Worm (Caenorhabditis elegans) whole organism, young adult: ENCODE data around the gene oac-30.

Experiments used
- B0035.1 ChIP-seq: sonication (generic microtip); optimal IDR thresholded peaks from 2 replicates; lab custom pipeline; 2016; ENCODE audit warnings: missing genetic modification characterization, mild to moderate bottlenecking, missing compliant biosample characterization, missing genotype, missing genetic modification reagents
- F23B12.7 ChIP-seq: sonication (generic microtip); optimal IDR thresholded peaks from 2 replicates; lab custom pipeline; 2017; ENCODE audit warnings: missing genetic modification characterization, mild to moderate bottlenecking, missing compliant biosample characterization, antibody characterized with exemption, moderate library complexity; ENCODE audit not compliant: insufficient read depth
- F37B4.10 ChIP-seq: fragments of 200-800 bp; sonication (Bioruptor generic); IDR thresholded peaks from 2 replicates; pipeline ENCODE4 v1.3.6; 2022; ENCODE audit warnings: missing genetic modification characterization, missing compliant biosample characterization
- F57C9.4 ChIP-seq: sonication (generic microtip); optimal IDR thresholded peaks from 2 replicates; lab custom pipeline; 2017; ENCODE audit warnings: mild to moderate bottlenecking, missing genetic modification characterization, missing compliant biosample characterization
- K11D2.4 ChIP-seq: fragments of 200-800 bp; sonication (Bioruptor generic); IDR thresholded peaks from 2 replicates; pipeline ENCODE4 v1.3.6; 2022; ENCODE audit warnings: missing genetic modification reagents, missing genetic modification characterization, missing compliant biosample characterization
- T07F8.4 ChIP-seq: sonication (generic microtip); optimal IDR thresholded peaks from 2 replicates; lab custom pipeline; 2016; ENCODE audit warnings: mild to moderate bottlenecking, missing genetic modification characterization, moderate library complexity, missing compliant biosample characterization
- Y67H2A.10 ChIP-seq: fragments of 200-800 bp; sonication (Bioruptor generic); conservative IDR thresholded peaks from 2 replicates; pipeline ENCODE4 v1.3.6; 2022; ENCODE audit warnings: missing genetic modification reagents, missing genetic modification characterization, missing compliant biosample characterization
- ama-1 ChIP-seq, 3 experiments: fragments of 150-350 bp in 1 of 3; sonication (generic microtip) in 2 of 3; optimal IDR thresholded peaks; 2 replicates each; lab custom pipeline; 2014 to 2018; ENCODE audit warnings: missing biosample characterization in 2 of 3, missing genetic modification characterization in 2 of 3, missing genetic modification reagents in 2 of 3
- aptf-2 ChIP-seq: fragments of 200-800 bp; sonication (Bioruptor generic); conservative IDR thresholded peaks from 2 replicates; pipeline ENCODE4 v1.3.6; 2022; ENCODE audit warnings: missing genetic modification reagents, missing genetic modification characterization, missing compliant biosample characterization
- aptf-3 ChIP-seq: fragments of 200-800 bp; sonication (Bioruptor generic); IDR thresholded peaks from 2 replicates; pipeline ENCODE4 v1.3.6; 2022; ENCODE audit warnings: missing genetic modification characterization, missing compliant biosample characterization
- cebp-1 ChIP-seq, 2 experiments: fragments of 200-800 bp in 1 of 2; sonication (Bioruptor generic) in 1 of 2; sonication (generic microtip) in 1 of 2; IDR thresholded peaks in 1 of 2; optimal IDR thresholded peaks in 1 of 2; 2 replicates each; pipeline versions ENCODE4 v1.3.6 to Lab custom; 2017 to 2022; ENCODE audit warnings: missing compliant biosample characterization in 2 of 2, missing genetic modification characterization in 2 of 2, mild to moderate bottlenecking in 1 of 2, missing genetic modification reagents in 1 of 2, moderate library complexity in 1 of 2
- ceh-27 ChIP-seq: fragments of 200-800 bp; sonication (Bioruptor generic); optimal IDR thresholded peaks from 2 replicates; lab custom pipeline; 2018; ENCODE audit warnings: mild to moderate bottlenecking, missing genetic modification characterization, moderate library complexity, missing compliant biosample characterization
- ceh-91 ChIP-seq: fragments of 200-800 bp; sonication (Bioruptor generic); IDR thresholded peaks from 2 replicates; pipeline ENCODE4 v1.3.6; 2022; ENCODE audit warnings: missing genetic modification reagents, missing genetic modification characterization, missing compliant biosample characterization
- chd-7 ChIP-seq: sonication (generic microtip); optimal IDR thresholded peaks from 2 replicates; lab custom pipeline; 2016; ENCODE audit warnings: mild to moderate bottlenecking, missing genetic modification characterization, moderate library complexity, missing compliant biosample characterization
- dox-1 ChIP-seq: fragments of 200-800 bp; sonication (Bioruptor generic); IDR thresholded peaks from 2 replicates; pipeline ENCODE4 v1.3.6; 2022; ENCODE audit warnings: missing genetic modification reagents, missing genetic modification characterization, missing compliant biosample characterization
- egl-44 ChIP-seq: fragments of 200-800 bp; sonication (Bioruptor generic); IDR thresholded peaks from 2 replicates; pipeline ENCODE4 v1.3.6; 2022; ENCODE audit warnings: missing genetic modification reagents, missing genetic modification characterization, missing compliant biosample characterization
- ets-4 ChIP-seq: fragments of 200-800 bp; sonication (Bioruptor generic); optimal IDR thresholded peaks from 2 replicates; lab custom pipeline; 2018; ENCODE audit warnings: mild to moderate bottlenecking, missing genetic modification characterization, missing compliant biosample characterization
- gei-17 ChIP-seq: fragments of 200-800 bp; sonication (Bioruptor generic); optimal IDR thresholded peaks from 2 replicates; lab custom pipeline; 2018; ENCODE audit warnings: mild to moderate bottlenecking, missing genetic modification characterization, missing compliant biosample characterization
- him-1 ChIP-seq: sonication (generic microtip); optimal IDR thresholded peaks from 2 replicates; lab custom pipeline; 2016; ENCODE audit warnings: missing genotype, missing genetic modification reagents, missing genetic modification characterization, missing compliant biosample characterization
- hlh-26 ChIP-seq: fragments of 200-800 bp; sonication (Bioruptor generic); conservative IDR thresholded peaks from 2 replicates; pipeline ENCODE4 v1.3.6; 2022; ENCODE audit warnings: missing genetic modification reagents, missing genetic modification characterization, missing compliant biosample characterization
- hmg-1.2 ChIP-seq: fragments of 200-800 bp; sonication (Bioruptor generic); IDR thresholded peaks from 2 replicates; pipeline ENCODE4 v1.3.6; 2022; ENCODE audit warnings: missing genetic modification reagents, missing genetic modification characterization, missing compliant biosample characterization
- hmg-20 ChIP-seq: fragments of 200-800 bp; sonication (Bioruptor generic); IDR thresholded peaks from 2 replicates; pipeline ENCODE4 v1.3.6; 2022; ENCODE audit warnings: missing genetic modification reagents, missing genetic modification characterization, missing compliant biosample characterization
- lin-26 ChIP-seq: fragments of 200-800 bp; sonication (Bioruptor generic); IDR thresholded peaks from 2 replicates; pipeline ENCODE4 v1.3.6; 2022; ENCODE audit warnings: missing genetic modification reagents, missing genetic modification characterization, missing compliant biosample characterization
- lin-35 ChIP-seq, 3 experiments: fragments of 150-350 bp in 2 of 3; sonication (generic microtip) in 1 of 3; optimal IDR thresholded peaks; 2 replicates each; lab custom pipeline; 2014 to 2018; ENCODE audit warnings: missing biosample characterization in 3 of 3, missing genetic modification characterization in 3 of 3, missing genetic modification reagents in 3 of 3
- lin-54 ChIP-seq: fragments of 200-800 bp; sonication (Bioruptor generic); optimal IDR thresholded peaks from 2 replicates; lab custom pipeline; 2018; ENCODE audit warnings: mild to moderate bottlenecking, missing genetic modification characterization, missing compliant biosample characterization
- lsl-1 ChIP-seq: fragments of 200-800 bp; sonication (Bioruptor generic); optimal IDR thresholded peaks from 2 replicates; lab custom pipeline; 2018; ENCODE audit warnings: mild to moderate bottlenecking, missing genetic modification characterization, moderate library complexity, missing compliant biosample characterization
- madf-8 ChIP-seq: fragments of 200-800 bp; sonication (Bioruptor generic); conservative IDR thresholded peaks from 2 replicates; pipeline ENCODE4 v1.3.6; 2022; ENCODE audit warnings: missing genetic modification reagents, missing genetic modification characterization, missing compliant biosample characterization
- mcd-1 ChIP-seq: fragments of 200-800 bp; sonication (Bioruptor generic); IDR thresholded peaks from 2 replicates; pipeline ENCODE4 v1.3.6; 2022; ENCODE audit warnings: missing genetic modification reagents, missing genetic modification characterization, missing compliant biosample characterization
- mes-4 ChIP-seq: sonication (generic microtip); optimal IDR thresholded peaks from 2 replicates; lab custom pipeline; 2016; ENCODE audit warnings: missing genotype, missing genetic modification characterization, missing compliant biosample characterization
- nfya-1 ChIP-seq: sonication (generic microtip); optimal IDR thresholded peaks from 2 replicates; lab custom pipeline; 2017; ENCODE audit warnings: antibody characterized with exemption, missing compliant biosample characterization, missing genetic modification characterization, borderline replicate concordance; ENCODE audit not compliant: insufficient read depth
- pbrm-1 ChIP-seq: fragments of 200-800 bp; sonication (Bioruptor generic); IDR thresholded peaks from 2 replicates; pipeline ENCODE4 v1.3.6; 2022; ENCODE audit warnings: missing genetic modification reagents, missing genetic modification characterization, missing compliant biosample characterization
- sdz-38 ChIP-seq: sonication (generic microtip); optimal IDR thresholded peaks from 2 replicates; lab custom pipeline; 2016; ENCODE audit warnings: missing genotype, missing genetic modification characterization, missing compliant biosample characterization
- snpc-1.1 ChIP-seq: sonication (generic microtip); optimal IDR thresholded peaks from 2 replicates; lab custom pipeline; 2017; ENCODE audit warnings: missing genetic modification characterization, mild to moderate bottlenecking, missing compliant biosample characterization, antibody characterized with exemption, moderate library complexity, missing genotype, missing genetic modification reagents; ENCODE audit not compliant: insufficient read depth
- tbx-9 ChIP-seq: sonication (generic microtip); optimal IDR thresholded peaks from 2 replicates; lab custom pipeline; 2016; ENCODE audit warnings: borderline replicate concordance, missing genetic modification characterization, inconsistent platforms, missing compliant biosample characterization
- ztf-18 ChIP-seq: sonication (generic microtip); optimal IDR thresholded peaks from 2 replicates; lab custom pipeline; 2016; ENCODE audit warnings: missing genotype, mild to moderate bottlenecking, missing genetic modification characterization, missing compliant biosample characterization
- ztf-25 ChIP-seq: fragments of 200-800 bp; sonication (Bioruptor generic); IDR thresholded peaks from 2 replicates; pipeline ENCODE4 v1.3.6; 2022; ENCODE audit warnings: missing genetic modification reagents, missing genetic modification characterization, missing compliant biosample characterization

oac-30 gene

ce11 chrII:1237845-1238244 is 28.8 kb downstream of the oac-30 start (continued):
- no peak for TF ChIP-seq snpc-1.1
- no peak for TF ChIP-seq tbx-9 (tag; lab: Kevin White, UChicago)
- TF ChIP-seq hlh-26, result no peak
- no peak for TF ChIP-seq cebp-1 (GFP tag; IDR thresholded peaks at IDR 0.05; lab: Robert Waterston, UW)
- peak; percentile 45 for TF ChIP-seq cebp-1 (tag; optimal IDR thresholded peaks at IDR 0.05; lab: Kevin White, UChicago)
- no peak for TF ChIP-seq lin-35 (GFP tag; optimal IDR thresholded peaks at IDR 0.05; lab: Kevin White, UChicago)
- no peak for TF ChIP-seq Y67H2A.10 (GFP tag; lab: Robert Waterston, UW)
- no peak for TF ChIP-seq nfya-1 (tag; lab: Kevin White, UChicago)
- peak; percentile 51; the same call in 1 of the 2 replicates for TF ChIP-seq egl-44 (GFP tag; lab: Robert Waterston, UW)
- TF ChIP-seq dox-1 (GFP tag; lab: Robert Waterston, UW), result peak; percentile 65
- no peak for TF ChIP-seq aptf-2 (GFP tag; lab: Robert Waterston, UW)
- TF ChIP-seq hmg-20 (GFP tag; lab: Robert Waterston, UW), result no peak
- TF ChIP-seq T07F8.4 (tag; lab: Kevin White, UChicago), result no peak
- TF ChIP-seq pbrm-1, result no peak; the same call in 1 of the 2 replicates
- TF ChIP-seq sdz-38 (tag; lab: Kevin White, UChicago), result no peak
- TF ChIP-seq madf-8 (GFP tag; lab: Robert Waterston, UW), result no peak
- no peak for TF ChIP-seq mes-4
- TF ChIP-seq ceh-27, result peak; percentile 10
- TF ChIP-seq lin-26, result peak; percentile 53; the same call in 1 of the 2 replicates
- TF ChIP-seq ztf-25 (GFP tag; lab: Robert Waterston, UW), result no peak
- peak; percentile 39 for TF ChIP-seq chd-7 (tag; lab: Kevin White, UChicago)
- TF ChIP-seq F57C9.4 (tag; lab: Kevin White, UChicago), result no peak
- 0 out of 2 replicates have a peak, but pooled peaks have one; percentile 41 for TF ChIP-seq K11D2.4 (GFP tag; lab: Robert Waterston, UW)
- no peak for TF ChIP-seq ceh-91 (GFP tag; lab: Robert Waterston, UW)
- no peak for TF ChIP-seq lin-54 (GFP tag; lab: Kevin White, UChicago)
- peak; percentile 51 for TF ChIP-seq mcd-1 (GFP tag; lab: Robert Waterston, UW)
- peak; percentile 22 for TF ChIP-seq gei-17 (GFP tag; lab: Kevin White, UChicago)
- TF ChIP-seq aptf-3 (GFP tag; lab: Robert Waterston, UW), result no peak
- TF ChIP-seq ztf-18 (tag; lab: Kevin White, UChicago), result peak; percentile 3
- no peak for TF ChIP-seq F23B12.7 (tag; lab: Kevin White, UChicago)
- TF ChIP-seq lsl-1, result no peak
- TF ChIP-seq F37B4.10 (GFP tag; lab: Robert Waterston, UW), result 0 out of 2 replicates have a peak, but pooled peaks have one; percentile 83
- no peak for TF ChIP-seq him-1 (tag; lab: Kevin White, UChicago)
- TF ChIP-seq ets-4, result no peak

DNA sequence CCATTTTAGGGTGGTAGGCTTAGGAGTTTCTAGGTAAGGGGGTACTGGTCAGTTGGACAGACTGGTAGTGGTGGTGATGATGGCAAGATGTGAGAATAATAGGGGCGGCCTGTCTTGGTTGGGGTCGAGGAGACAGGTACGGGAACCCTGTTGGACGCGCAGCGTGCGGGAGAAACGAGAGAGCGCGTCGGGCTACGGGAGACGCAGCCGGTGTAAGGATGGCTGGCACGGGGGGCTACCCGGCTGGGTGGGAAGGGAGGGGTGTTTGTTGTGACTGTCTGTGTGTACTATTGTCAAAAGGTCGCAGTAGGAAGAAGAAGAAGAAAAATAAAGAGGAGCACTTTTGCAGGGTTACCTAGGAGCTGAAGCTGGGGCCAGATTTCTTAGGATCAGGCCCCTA is 30.2 kb downstream of the oac-30 start:
- TF ChIP-seq ama-1 (optimal IDR thresholded peaks at IDR 0.05; lab: Kevin White, UChicago), result no peak
- TF ChIP-seq ama-1 (GFP tag; optimal IDR thresholded peaks at IDR 0.05; lab: Kevin White, UChicago), result no peak
- TF ChIP-seq B0035.1, result no peak
- peak; percentile 82; the same call in 1 of the 2 replicates for TF ChIP-seq hmg-1.2 (GFP tag; lab: Robert Waterston, UW)
